Worm (Caenorhabditis elegans) whole organism, young adult: ENCODE data around the gene F44E7.7.

Experiments
- F10E7.11 ChIP-seq: sonication (generic microtip); optimal IDR thresholded peaks from 2 replicates; lab custom pipeline; 2017; ENCODE audit warnings: mild to moderate bottlenecking, missing genetic modification characterization, moderate library complexity, missing compliant biosample characterization
- T26A5.8 ChIP-seq: sonication (generic microtip); optimal IDR thresholded peaks from 2 replicates; lab custom pipeline; 2016; ENCODE audit warnings: missing genetic modification characterization, missing compliant biosample characterization
- ama-1 ChIP-seq, 3 experiments: fragments of 150-350 bp in 1 of 3; sonication (generic microtip) in 2 of 3; optimal IDR thresholded peaks; 2 replicates each; lab custom pipeline; 2014 to 2018; ENCODE audit warnings: missing biosample characterization in 2 of 3, missing genetic modification characterization in 2 of 3, missing genetic modification reagents in 2 of 3
- bed-2 ChIP-seq: fragments of 200-800 bp; sonication (Bioruptor generic); IDR thresholded peaks from 2 replicates; pipeline ENCODE4 v1.3.6; 2022; ENCODE audit warnings: missing genetic modification reagents, missing genetic modification characterization, missing compliant biosample characterization
- ceh-100 ChIP-seq: fragments of 200-800 bp; sonication (Bioruptor generic); IDR thresholded peaks from 2 replicates; pipeline ENCODE4 v1.3.6; 2022; ENCODE audit warnings: missing genetic modification reagents, missing genetic modification characterization, missing compliant biosample characterization
- ekl-4 ChIP-seq: fragments of 200-800 bp; sonication (Bioruptor generic); IDR thresholded peaks from 2 replicates; pipeline ENCODE4 v1.3.6; 2022; ENCODE audit warnings: missing genetic modification reagents, missing genetic modification characterization, missing compliant biosample characterization
- let-526 ChIP-seq: fragments of 200-800 bp; sonication (Bioruptor generic); IDR thresholded peaks from 2 replicates; pipeline ENCODE4 v1.3.6; 2022; ENCODE audit warnings: missing genetic modification reagents, missing genetic modification characterization, missing compliant biosample characterization
- lin-35 ChIP-seq, 3 experiments: fragments of 150-350 bp in 2 of 3; sonication (generic microtip) in 1 of 3; optimal IDR thresholded peaks; 2 replicates each; lab custom pipeline; 2014 to 2018; ENCODE audit warnings: missing biosample characterization in 3 of 3, missing genetic modification characterization in 3 of 3, missing genetic modification reagents in 3 of 3
- lin-40 ChIP-seq: sonication (generic microtip); optimal IDR thresholded peaks from 2 replicates; lab custom pipeline; 2016; ENCODE audit warnings: missing genetic modification characterization, mild to moderate bottlenecking, missing compliant biosample characterization, missing genotype, missing genetic modification reagents
- nfya-1 ChIP-seq: sonication (generic microtip); optimal IDR thresholded peaks from 2 replicates; lab custom pipeline; 2017; ENCODE audit warnings: antibody characterized with exemption, missing compliant biosample characterization, missing genetic modification characterization, borderline replicate concordance; ENCODE audit not compliant: insufficient read depth
- pha-4 ChIP-seq: fragments of 150-350 bp; sonication (generic microtip); optimal IDR thresholded peaks from 2 replicates; lab custom pipeline; 2014; ENCODE audit warnings: missing biosample characterization, missing genetic modification reagents, missing genetic modification characterization
- unc-130 ChIP-seq: sonication (generic microtip); optimal IDR thresholded peaks from 2 replicates; lab custom pipeline; 2016; ENCODE audit warnings: missing genetic modification reagents, missing genetic modification characterization, missing compliant biosample characterization
- ztf-3 ChIP-seq: fragments of 200-800 bp; sonication (Bioruptor generic); optimal IDR thresholded peaks from 2 replicates; lab custom pipeline; 2018; ENCODE audit warnings: mild to moderate bottlenecking, missing genetic modification characterization, missing compliant biosample characterization

DNA sequence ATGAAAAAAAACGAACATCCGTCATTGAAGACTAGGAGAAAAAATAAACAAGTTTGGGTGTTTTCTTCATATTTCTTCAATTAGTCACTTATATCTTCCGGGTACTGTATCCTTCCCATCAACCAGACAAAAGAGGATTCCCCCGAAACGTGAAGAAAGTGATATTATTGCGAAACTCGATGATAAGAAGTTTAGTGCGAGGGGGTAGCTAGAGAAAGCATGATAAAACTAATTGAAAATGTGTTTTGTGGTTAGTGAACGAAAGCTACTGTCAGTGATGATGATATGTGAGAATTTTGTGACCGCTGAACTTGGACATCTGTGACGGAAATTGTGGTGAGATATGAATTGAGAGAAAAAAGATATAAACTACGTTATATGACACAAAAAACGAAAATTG, 37.7 kb upstream of the F44E7.7 start:
- peak; percentile 70 for TF ChIP-seq lin-40
- no peak for TF ChIP-seq pha-4 (tag; lab: Kevin White, UChicago)
- TF ChIP-seq unc-130 (GFP tag; lab: Kevin White, UChicago), result no peak
- no peak for TF ChIP-seq ama-1 (optimal IDR thresholded peaks at IDR 0.05; lab: Kevin White, UChicago)
- no peak for TF ChIP-seq ama-1 (GFP tag; optimal IDR thresholded peaks at IDR 0.05; lab: Kevin White, UChicago)
- TF ChIP-seq bed-2 (GFP tag; lab: Robert Waterston, UW), result no peak
- no peak for TF ChIP-seq ekl-4
- TF ChIP-seq ztf-3 (GFP tag; lab: Kevin White, UChicago), result no peak
- no peak for TF ChIP-seq nfya-1 (tag; lab: Kevin White, UChicago)
- TF ChIP-seq F10E7.11 (tag; lab: Kevin White, UChicago), result no peak
- TF ChIP-seq lin-35 (GFP tag; optimal IDR thresholded peaks at IDR 0.05; lab: Kevin White, UChicago), result no peak
- no peak for TF ChIP-seq let-526 (GFP tag; lab: Robert Waterston, UW)
- no peak for TF ChIP-seq T26A5.8 (tag; lab: Kevin White, UChicago)
- TF ChIP-seq ceh-100 (GFP tag; lab: Robert Waterston, UW), result no peak
